Fruit fly (Drosophila melanogaster) whole organism, embryonic: ENCODE results near the gene dysf.

Source experiments
- Awh ChIP-seq: fragments of 200-800 bp; sonication (Bioruptor generic); IDR thresholded peaks from 2 replicates; pipeline ENCODE4, ENCODE4 v1.3.6; 2022; ENCODE audit warnings: missing biosample characterization, missing genetic modification characterization
- CG10959 ChIP-seq: fragments of 200-800 bp; sonication (Bioruptor generic); IDR thresholded peaks from 2 replicates; pipeline ENCODE4 v1.3.6; 2022; ENCODE audit warnings: missing biosample characterization, missing genetic modification characterization
- CG12391 ChIP-seq: fragments of 200-800 bp; sonication (Bioruptor generic); optimal IDR thresholded peaks from 3 replicates; lab custom pipeline; 2018; ENCODE audit warnings: missing biosample characterization, mild to moderate bottlenecking, missing genetic modification characterization, moderate library complexity
- CG12942 ChIP-seq: fragments of 200-800 bp; sonication (Bioruptor generic); optimal IDR thresholded peaks from 3 replicates; lab custom pipeline; 2016; ENCODE audit warnings: missing biosample characterization, missing genetic modification characterization
- CG13296 ChIP-seq: fragments of 200-800 bp; sonication (Bioruptor generic); optimal IDR thresholded peaks from 3 replicates; lab custom pipeline; 2018; ENCODE audit warnings: missing biosample characterization, mild to moderate bottlenecking, missing genetic modification characterization
- CG13424 ChIP-seq: fragments of 200-800 bp; sonication (Bioruptor generic); optimal IDR thresholded peaks from 2 replicates; lab custom pipeline; 2019; ENCODE audit warnings: missing biosample characterization, mild to moderate bottlenecking, missing genetic modification characterization, moderate library complexity
- CG15696 ChIP-seq: fragments of 200-800 bp; sonication (Bioruptor generic); optimal IDR thresholded peaks from 2 replicates; lab custom pipeline; 2019; ENCODE audit warnings: missing biosample characterization, mild to moderate bottlenecking, missing genetic modification characterization, moderate library complexity
- CG16863 ChIP-seq: fragments of 200-800 bp; sonication (Bioruptor generic); optimal IDR thresholded peaks from 3 replicates; lab custom pipeline; 2016; ENCODE audit warnings: missing biosample characterization, missing genetic modification characterization
- CG17912 ChIP-seq: fragments of 200-800 bp; sonication (Bioruptor generic); optimal IDR thresholded peaks from 2 replicates; lab custom pipeline; 2018; ENCODE audit warnings: missing biosample characterization, mild to moderate bottlenecking, missing genetic modification characterization
- CG18764 ChIP-seq: fragments of 200-800 bp; sonication (Bioruptor generic); optimal IDR thresholded peaks from 3 replicates; lab custom pipeline; 2016; ENCODE audit warnings: missing biosample characterization, missing genetic modification characterization
- CG4617 ChIP-seq: fragments of 200-800 bp; sonication (Bioruptor generic); optimal IDR thresholded peaks from 3 replicates; lab custom pipeline; 2016; ENCODE audit warnings: missing biosample characterization, missing genetic modification characterization, borderline replicate concordance
- CG4854 ChIP-seq: fragments of 200-800 bp; sonication (Bioruptor generic); optimal IDR thresholded peaks from 2 replicates; lab custom pipeline; 2016; ENCODE audit warnings: missing biosample characterization, missing genetic modification characterization, inconsistent platforms
- CG6654 ChIP-seq: fragments of 200-800 bp; sonication (Bioruptor generic); optimal IDR thresholded peaks from 2 replicates; lab custom pipeline; 2017; ENCODE audit warnings: missing biosample characterization, mild to moderate bottlenecking, missing genetic modification characterization
- CHES-1-like ChIP-seq: fragments of 200-800 bp; sonication (Bioruptor generic); optimal IDR thresholded peaks from 2 replicates; lab custom pipeline; 2016; ENCODE audit warnings: missing biosample characterization, missing genetic modification characterization
- CkIIα-i1 ChIP-seq: fragments of 200-800 bp; sonication (Bioruptor generic); IDR thresholded peaks from 2 replicates; pipeline ENCODE4 v1.3.6; 2022; ENCODE audit warnings: missing biosample characterization, missing genetic modification characterization
- D ChIP-seq, 2 experiments: fragments of 200-800 bp in 1 of 2; fragments of >200 bp in 1 of 2; sonication (Bioruptor generic) in 1 of 2; optimal IDR thresholded peaks; 2 replicates in 1 of 2; 3 replicates in 1 of 2; lab custom pipeline; 2017; ENCODE audit warnings: mild to moderate bottlenecking in 1 of 2, missing biosample characterization in 1 of 2, missing genetic modification characterization in 1 of 2, missing genetic modification reagents in 1 of 2
- D19B ChIP-seq: fragments of 200-800 bp; sonication (Bioruptor generic); optimal IDR thresholded peaks from 2 replicates; lab custom pipeline; 2017; ENCODE audit warnings: missing biosample characterization, mild to moderate bottlenecking, missing genetic modification characterization
- Doc2 ChIP-seq: fragments of 200-800 bp; sonication (Bioruptor generic); IDR thresholded peaks from 2 replicates; pipeline ENCODE4 v1.3.6; 2022; ENCODE audit warnings: missing biosample characterization, missing genetic modification characterization
- Ets65A ChIP-seq: fragments of 200-800 bp; sonication (Bioruptor generic); peaks from one replicate; lab custom pipeline; 2016; ENCODE audit warnings: missing biosample characterization, missing genetic modification characterization
- H15 ChIP-seq: fragments of 200-800 bp; sonication (Bioruptor generic); IDR thresholded peaks from 3 replicates; pipeline ENCODE4 v1.3.6; 2022; ENCODE audit warnings: missing biosample characterization, missing genetic modification characterization
- Hey ChIP-seq: fragments of 200-800 bp; sonication (Bioruptor generic); optimal IDR thresholded peaks from 3 replicates; lab custom pipeline; 2018; ENCODE audit warnings: missing biosample characterization, mild to moderate bottlenecking, missing genetic modification characterization
- Hr51 ChIP-seq, 2 experiments: fragments of 200-800 bp; sonication (Bioruptor generic); optimal IDR thresholded peaks; 2 replicates in 1 of 2; 3 replicates in 1 of 2; lab custom pipeline; 2016 to 2018; ENCODE audit warnings: missing biosample characterization in 2 of 2, missing genetic modification characterization in 2 of 2, mild to moderate bottlenecking in 1 of 2, moderate library complexity in 1 of 2
- Meics ChIP-seq: fragments of 200-800 bp; sonication (Bioruptor generic); optimal IDR thresholded peaks from 2 replicates; lab custom pipeline; 2017; ENCODE audit warnings: missing biosample characterization, mild to moderate bottlenecking, missing genetic modification characterization
- NfI ChIP-seq: fragments of 200-800 bp; sonication (Bioruptor generic); optimal IDR thresholded peaks from 3 replicates; lab custom pipeline; 2018; ENCODE audit warnings: missing biosample characterization, mild to moderate bottlenecking, missing genetic modification characterization, moderate library complexity
- Oaz ChIP-seq: fragments of 200-800 bp; sonication (Bioruptor generic); IDR thresholded peaks from 2 replicates; pipeline ENCODE4 v1.3.6; 2022; ENCODE audit warnings: missing biosample characterization, missing genetic modification characterization
- Ptx1 ChIP-seq: fragments of 200-800 bp; sonication (Bioruptor generic); IDR thresholded peaks from 2 replicates; pipeline ENCODE4 v1.3.6; 2022; ENCODE audit warnings: missing biosample characterization, missing genetic modification characterization
- Scr ChIP-seq: fragments of 200-800 bp; sonication (Bioruptor generic); IDR thresholded peaks from 2 replicates; pipeline ENCODE4 v1.3.6; 2022; ENCODE audit warnings: missing biosample characterization, missing genetic modification characterization; ENCODE audit not compliant: partially characterized antibody
- Six4 ChIP-seq: fragments of 200-800 bp; sonication (Bioruptor generic); optimal IDR thresholded peaks from 2 replicates; lab custom pipeline; 2016; ENCODE audit warnings: missing biosample characterization, missing genetic modification characterization
- Spps ChIP-seq: fragments of 200-800 bp; sonication (Bioruptor generic); optimal IDR thresholded peaks from 2 replicates; lab custom pipeline; 2018; ENCODE audit warnings: missing biosample characterization, mild to moderate bottlenecking, missing genetic modification characterization
- Ssrp ChIP-seq: fragments of 200-800 bp; sonication (Bioruptor generic); optimal IDR thresholded peaks from 2 replicates; lab custom pipeline; 2018; ENCODE audit warnings: missing biosample characterization, mild to moderate bottlenecking, missing genetic modification characterization, moderate library complexity
- TFAM ChIP-seq: fragments of 200-800 bp; sonication (Bioruptor generic); optimal IDR thresholded peaks from 2 replicates; lab custom pipeline; 2017; ENCODE audit warnings: missing biosample characterization, missing genetic modification characterization, inconsistent platforms
- Usf ChIP-seq: fragments of 200-800 bp; sonication (Bioruptor generic); optimal IDR thresholded peaks from 2 replicates; lab custom pipeline; 2017; ENCODE audit warnings: missing genotype, missing biosample characterization, missing genetic modification characterization
- amos ChIP-seq: fragments of 200-800 bp; sonication (Bioruptor generic); IDR thresholded peaks from 2 replicates; pipeline ENCODE4 v1.3.6; 2022; ENCODE audit warnings: missing biosample characterization, missing genetic modification characterization; ENCODE audit not compliant: partially characterized antibody
- ash1 ChIP-seq: fragments of 200-800 bp; sonication (Bioruptor generic); optimal IDR thresholded peaks from 2 replicates; lab custom pipeline; 2018; ENCODE audit warnings: missing biosample characterization, mild to moderate bottlenecking, missing genetic modification characterization
- bigmax ChIP-seq: fragments of 200-800 bp; sonication (Bioruptor generic); optimal IDR thresholded peaks from 2 replicates; lab custom pipeline; 2018; ENCODE audit warnings: missing biosample characterization, mild to moderate bottlenecking, missing genetic modification characterization
- crp ChIP-seq, 2 experiments: fragments of 200-800 bp; sonication (Bioruptor generic); optimal IDR thresholded peaks; 2 replicates in 1 of 2; 3 replicates in 1 of 2; lab custom pipeline; 2017; ENCODE audit warnings: missing biosample characterization in 2 of 2, missing genetic modification characterization in 2 of 2, mild to moderate bottlenecking in 1 of 2, moderate library complexity in 1 of 2
- dysf ChIP-seq: fragments of 200-800 bp; sonication (Bioruptor generic); IDR thresholded peaks from 3 replicates; pipeline ENCODE4 v1.3.6; 2022; ENCODE audit warnings: missing biosample characterization, missing genetic modification characterization
- fu2 ChIP-seq: fragments of 200-800 bp; sonication (Bioruptor generic); optimal IDR thresholded peaks from 2 replicates; lab custom pipeline; 2016; ENCODE audit warnings: missing biosample characterization, missing genetic modification characterization
- h ChIP-seq: fragments of >200 bp; optimal IDR thresholded peaks from 2 replicates; lab custom pipeline; 2017
- insv ChIP-seq, 2 experiments: fragments of 200-800 bp; sonication (Bioruptor generic); optimal IDR thresholded peaks; 3 replicates each; lab custom pipeline; 2016 to 2018; ENCODE audit warnings: missing biosample characterization in 2 of 2, missing genetic modification characterization in 2 of 2
- jigr1 ChIP-seq: fragments of 200-800 bp; sonication (Bioruptor generic); IDR thresholded peaks from 3 replicates; pipeline ENCODE4 v1.3.6; 2022; ENCODE audit warnings: missing biosample characterization, missing genetic modification characterization
- lbe ChIP-seq: fragments of 200-800 bp; sonication (Bioruptor generic); optimal IDR thresholded peaks from 2 replicates; lab custom pipeline; 2016; ENCODE audit warnings: missing biosample characterization, mild to moderate bottlenecking, missing genetic modification characterization
- otp ChIP-seq: fragments of 200-800 bp; sonication (Bioruptor generic); IDR thresholded peaks from 3 replicates; pipeline ENCODE4, ENCODE4 v1.3.6; 2022; ENCODE audit warnings: missing biosample characterization, missing genetic modification characterization
- pfk ChIP-seq: fragments of 200-800 bp; sonication (Bioruptor generic); optimal IDR thresholded peaks from 2 replicates; lab custom pipeline; 2018; ENCODE audit warnings: missing biosample characterization, mild to moderate bottlenecking, missing genetic modification characterization, moderate library complexity
- phol ChIP-seq: fragments of 200-800 bp; sonication (Bioruptor generic); optimal IDR thresholded peaks from 3 replicates; lab custom pipeline; 2018; ENCODE audit warnings: missing biosample characterization, mild to moderate bottlenecking, missing genetic modification characterization, moderate library complexity
- pnt ChIP-seq: fragments of 200-800 bp; sonication (Bioruptor generic); optimal IDR thresholded peaks from 3 replicates; lab custom pipeline; 2016; ENCODE audit warnings: missing biosample characterization, missing genetic modification characterization
- sd ChIP-seq: fragments of 200-800 bp; sonication (Bioruptor generic); optimal IDR thresholded peaks from 3 replicates; lab custom pipeline; 2018; ENCODE audit warnings: missing biosample characterization, mild to moderate bottlenecking, missing genetic modification characterization, moderate library complexity
- sob ChIP-seq: fragments of 200-800 bp; sonication (Bioruptor generic); IDR thresholded peaks from 2 replicates; pipeline ENCODE4 v1.3.6; 2022; ENCODE audit warnings: missing biosample characterization, missing genetic modification characterization
- tio ChIP-seq: fragments of 200-800 bp; sonication (Bioruptor generic); optimal IDR thresholded peaks from 2 replicates; lab custom pipeline; 2017; ENCODE audit warnings: missing biosample characterization, missing genetic modification characterization, inconsistent platforms
- twi ChIP-seq: fragments of 200-800 bp; optimal IDR thresholded peaks from 2 replicates; lab custom pipeline; 2019; ENCODE audit warnings: missing biosample characterization, mild to moderate bottlenecking, missing genetic modification characterization, moderate library complexity
- unc-4 ChIP-seq: fragments of 200-800 bp; sonication (Bioruptor generic); IDR thresholded peaks from 2 replicates; pipeline ENCODE4 v1.3.6; 2022; ENCODE audit warnings: missing biosample characterization, missing genetic modification characterization; ENCODE audit not compliant: partially characterized antibody

dysf gene

DNA sequence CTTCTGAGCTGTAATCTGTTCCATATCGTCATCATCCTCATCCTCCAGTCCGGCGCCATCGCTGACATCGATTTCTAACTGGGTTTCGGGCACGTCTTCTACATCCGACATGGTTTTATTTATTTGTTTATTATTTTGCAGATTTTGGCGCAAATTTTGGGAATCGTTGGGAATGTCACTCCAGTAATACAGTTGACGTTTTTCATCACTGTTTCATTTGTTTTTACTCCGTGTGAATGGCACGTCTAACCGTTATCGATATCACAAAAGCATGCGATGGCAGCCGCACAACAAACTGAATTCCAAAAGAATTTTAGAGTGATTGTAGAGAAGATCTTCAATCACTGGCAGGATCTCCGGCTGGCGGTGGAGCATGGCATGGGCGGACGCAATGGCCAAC lies 42.1 kb downstream of the dysf start, which contains the start of the genes Sld5 and CG14543 (continued):
- TF ChIP-seq D19B (GFP tag; lab: Kevin White, UChicago) = no peak
- no peak for TF ChIP-seq Hey
- TF ChIP-seq Doc2 = no peak
- peak; percentile 48; the same call in 1 of the 2 replicates for TF ChIP-seq sob (GFP tag; lab: Robert Waterston, UW)
- TF ChIP-seq sd = peak; percentile 60
- TF ChIP-seq jigr1 (GFP tag; lab: Robert Waterston, UW) = no peak
- no peak for TF ChIP-seq h (lab: Kevin White, UChicago)
- no peak for TF ChIP-seq CG15696 (tag; lab: Kevin White, UChicago)
- no peak for TF ChIP-seq H15 (GFP tag; lab: Robert Waterston, UW)
- peak in 1 of 2 experiments; percentile 77 for TF ChIP-seq crp (GFP tag; optimal IDR thresholded peaks at IDR 0.05; lab: Kevin White, UChicago)
- no peak for TF ChIP-seq ash1
- no peak for TF ChIP-seq tio (GFP tag; lab: Kevin White, UChicago)
- peak; percentile 12 for TF ChIP-seq CG4617 (GFP tag; lab: Kevin White, UChicago)
- no peak for TF ChIP-seq pnt (GFP tag; lab: Kevin White, UChicago)
- TF ChIP-seq CG16863 (GFP tag; lab: Kevin White, UChicago) = no peak
- no peak for TF ChIP-seq Hr51 (GFP tag; optimal IDR thresholded peaks at IDR 0.05; lab: Kevin White, UChicago)
- TF ChIP-seq CG10959 = no peak
- no peak for TF ChIP-seq CG6654 (GFP tag; lab: Kevin White, UChicago)
- TF ChIP-seq CG17912 (GFP tag; lab: Kevin White, UChicago) = no peak
- TF ChIP-seq pfk (GFP tag; lab: Kevin White, UChicago) = no peak
- TF ChIP-seq NfI = peak; percentile 38
- no peak for TF ChIP-seq Ssrp
- TF ChIP-seq D (optimal IDR thresholded peaks at IDR 0.05; lab: Kevin White, UChicago) = no peak
- no peak for TF ChIP-seq D (GFP tag; optimal IDR thresholded peaks at IDR 0.05; lab: Kevin White, UChicago)
- TF ChIP-seq CG12942 (GFP tag; lab: Kevin White, UChicago) = no peak
- peak; percentile 15 for TF ChIP-seq Meics (GFP tag; lab: Kevin White, UChicago)
- TF ChIP-seq TFAM (GFP tag; lab: Kevin White, UChicago) = no peak
- 0 out of 2 replicates have a peak, but pooled peaks have one; percentile 13 for TF ChIP-seq Scr (GFP tag; lab: Robert Waterston, UW)
- TF ChIP-seq CG13424 (tag; lab: Kevin White, UChicago) = no peak
- TF ChIP-seq CkIIα-i1 (GFP tag; lab: Robert Waterston, UW) = no peak
- TF ChIP-seq CG4854 (GFP tag; lab: Kevin White, UChicago) = no peak
- TF ChIP-seq unc-4 (GFP tag; lab: Robert Waterston, UW) = 0 out of 2 replicates have a peak, but pooled peaks have one; percentile 25
- TF ChIP-seq lbe (GFP tag; lab: Kevin White, UChicago) = no peak
- no peak for TF ChIP-seq CG18764
- TF ChIP-seq otp = no peak
- no peak for TF ChIP-seq CG13296 (GFP tag; lab: Kevin White, UChicago)
- peak; percentile 58 for TF ChIP-seq CHES-1-like (GFP tag; lab: Kevin White, UChicago)
- peak; percentile 27; the same call in 1 of the 2 replicates for TF ChIP-seq amos (GFP tag; lab: Robert Waterston, UW)
- peak; percentile 40 for TF ChIP-seq phol
- TF ChIP-seq twi (tag; lab: Kevin White, UChicago) = no peak
- TF ChIP-seq Awh (GFP tag; lab: Robert Waterston, UW) = no peak
- TF ChIP-seq insv (GFP tag; optimal IDR thresholded peaks at IDR 0.05; lab: Kevin White, UChicago) = no peak
- peak; percentile 28 for TF ChIP-seq fu2 (GFP tag; lab: Kevin White, UChicago)
- TF ChIP-seq Ets65A (GFP tag; lab: Kevin White, UChicago) = peak; percentile 90
- no peak for TF ChIP-seq Oaz (GFP tag; lab: Robert Waterston, UW)
- no peak for TF ChIP-seq Ptx1 (GFP tag; lab: Robert Waterston, UW)
- TF ChIP-seq dysf (GFP tag; lab: Robert Waterston, UW) = peak; percentile 54; the same call in 2 of the 3 replicates
- TF ChIP-seq bigmax (GFP tag; lab: Kevin White, UChicago) = peak; percentile 35
- TF ChIP-seq Usf (GFP tag; lab: Kevin White, UChicago) = no peak
- TF ChIP-seq CG12391 (tag; lab: Kevin White, UChicago) = no peak
- no peak for TF ChIP-seq Spps (tag; lab: Kevin White, UChicago)
- no peak for TF ChIP-seq Six4 (GFP tag; lab: Kevin White, UChicago)
